Worm (Caenorhabditis elegans): ENCODE results near the gene Y68A4A.10.

The Y68A4A.10 gene

ce11 chrV:17201847-17202246, at the start of gene Y68A4A.10:
Y68A4A.10 (plus strand) TSS chrV:17202147.
- TF ChIP-seq hmg-4 (GFP tag; optimal IDR thresholded peaks at IDR 0.05) (no peak), ceh-36 (tag; optimal IDR thresholded peaks at IDR 0.05) (no peak), ceh-13 (GFP tag; optimal IDR thresholded peaks at IDR 0.05) (no peak), sea-1 (GFP tag; conservative IDR thresholded peaks at IDR 0.05) (no peak), ama-1 (optimal IDR thresholded peaks at IDR 0.05) (no peak), scrt-1 (GFP tag; IDR thresholded peaks at IDR 0.05) (no peak), aly-1 (tag; optimal IDR thresholded peaks at IDR 0.05) (no peak), tra-4 (tag; optimal IDR thresholded peaks at IDR 0.05) (no peak), B0310.2 (tag; optimal IDR thresholded peaks at IDR 0.05) (no peak), flt-1 (GFP tag; IDR thresholded peaks at IDR 0.05) (no peak), tbx-11 (GFP tag; IDR thresholded peaks at IDR 0.05) (no peak), ets-7 (tag; optimal IDR thresholded peaks at IDR 0.05) (no peak), tbx-37 (GFP tag; conservative IDR thresholded peaks at IDR 0.05) (no peak), hmbx-1 (tag; optimal IDR thresholded peaks at IDR 0.05) (no peak), F13C5.2 (tag; optimal IDR thresholded peaks at IDR 0.05) (no peak), pes-1 (GFP tag; IDR thresholded peaks at IDR 0.05) (no peak)

DNA sequence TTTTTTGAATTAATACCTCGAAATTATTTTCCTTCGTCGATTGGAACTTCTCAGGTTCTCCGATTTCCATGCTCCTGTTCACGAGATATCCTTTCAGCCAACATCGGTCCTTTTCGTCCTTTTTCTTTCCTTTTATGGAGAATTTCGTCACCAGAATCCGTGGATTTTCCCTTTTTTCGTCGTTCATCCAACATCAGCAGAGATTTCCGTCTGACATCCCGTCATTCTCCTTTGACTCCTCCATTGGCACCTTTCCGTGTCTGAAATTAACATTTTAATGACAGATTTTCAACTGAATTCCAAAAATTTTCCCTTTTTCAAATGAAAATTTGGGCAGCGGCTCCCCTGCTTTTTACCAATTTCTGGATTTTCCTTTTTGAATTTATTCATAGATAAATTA, 47.0 kb upstream of the Y68A4A.10 start:
- TF ChIP-seq ceh-13 (GFP tag; optimal IDR thresholded peaks at IDR 0.05) (no peak), hnd-1 (tag; optimal IDR thresholded peaks at IDR 0.05) (no peak), flt-1 (GFP tag; IDR thresholded peaks at IDR 0.05) (no peak), tbx-37 (GFP tag; conservative IDR thresholded peaks at IDR 0.05) (no peak), aly-1 (tag; optimal IDR thresholded peaks at IDR 0.05) (no peak), pes-1 (GFP tag; IDR thresholded peaks at IDR 0.05) (no peak), hmbx-1 (tag; optimal IDR thresholded peaks at IDR 0.05) (no peak), ets-7 (tag; optimal IDR thresholded peaks at IDR 0.05) (no peak), tra-4 (tag; optimal IDR thresholded peaks at IDR 0.05) (no peak)

DNA sequence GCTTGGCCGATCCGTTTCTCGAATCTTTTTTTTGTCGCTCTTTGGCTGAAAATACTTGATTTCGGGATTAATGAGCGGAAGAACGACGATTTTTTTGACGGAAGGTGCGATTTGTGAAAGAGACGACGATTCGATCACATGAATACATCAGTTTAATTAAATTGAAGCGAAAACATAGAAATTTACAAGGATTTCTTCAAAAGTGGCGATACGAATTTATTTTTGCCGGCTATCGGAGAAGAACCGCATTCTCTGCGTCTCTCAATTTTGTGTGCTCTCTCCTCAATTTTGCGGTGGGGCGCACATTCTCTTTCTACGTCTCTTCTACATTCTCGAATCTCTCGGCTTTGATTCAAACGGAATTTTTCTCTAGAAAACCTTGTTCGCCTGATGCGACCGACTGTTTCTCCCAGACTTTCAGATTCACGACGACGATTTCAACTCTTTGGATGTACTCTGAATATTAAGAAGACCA, 46.5 kb upstream of the Y68A4A.10 start, which contains the start of gene F40D4.17:
Gene F40D4.17, minus strand, starts transcription at position 51 of the 475 bp plus-strand sequence.
- TF ChIP-seq tbx-11 (GFP tag; IDR thresholded peaks at IDR 0.05) (no peak), sea-1 (GFP tag; conservative IDR thresholded peaks at IDR 0.05) (no peak), ceh-13 (GFP tag; optimal IDR thresholded peaks at IDR 0.05) (no peak), aly-1 (tag; optimal IDR thresholded peaks at IDR 0.05) (no peak), flt-1 (GFP tag; IDR thresholded peaks at IDR 0.05) (no peak), tbx-37 (GFP tag; conservative IDR thresholded peaks at IDR 0.05) (no peak), tra-4 (tag; optimal IDR thresholded peaks at IDR 0.05) (no peak), B0310.2 (tag; optimal IDR thresholded peaks at IDR 0.05) (no peak), hmbx-1 (tag; optimal IDR thresholded peaks at IDR 0.05) (no peak), pes-1 (GFP tag; IDR thresholded peaks at IDR 0.05) (no peak)

DNA sequence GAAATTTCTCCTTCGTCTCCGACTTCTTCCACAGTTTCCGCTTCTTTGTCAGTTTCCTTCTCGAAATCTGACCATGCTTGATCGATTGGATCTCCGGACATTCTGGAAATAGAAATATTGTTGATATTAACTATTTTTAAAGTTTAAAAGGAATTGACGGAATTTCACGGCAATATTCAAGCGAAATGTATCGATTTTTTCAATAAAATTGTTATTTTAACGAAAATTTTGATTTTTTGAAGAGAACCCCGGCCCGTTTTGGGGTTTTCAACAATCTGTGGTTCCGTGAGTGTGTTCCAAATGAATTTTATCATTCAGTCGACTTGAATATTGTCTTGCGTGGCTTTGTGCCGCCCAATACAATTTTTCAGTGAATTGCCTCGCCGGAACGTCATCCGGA, 44.8 kb upstream of the Y68A4A.10 start, which contains the start of gene F40D4.13:
Gene F40D4.13, minus strand, starts transcription at position 101 of the 400 bp plus-strand sequence.
- TF ChIP-seq hmg-4 (GFP tag; optimal IDR thresholded peaks at IDR 0.05) (no peak), ceh-36 (tag; optimal IDR thresholded peaks at IDR 0.05) (no peak), scrt-1 (GFP tag; IDR thresholded peaks at IDR 0.05) (no peak), aly-1 (tag; optimal IDR thresholded peaks at IDR 0.05) (no peak), pes-1 (GFP tag; IDR thresholded peaks at IDR 0.05) (no peak), tbx-11 (GFP tag; IDR thresholded peaks at IDR 0.05) (no peak), sea-1 (GFP tag; conservative IDR thresholded peaks at IDR 0.05) (no peak), hnd-1 (tag; optimal IDR thresholded peaks at IDR 0.05) (no peak), tbx-37 (GFP tag; conservative IDR thresholded peaks at IDR 0.05) (no peak), ceh-13 (GFP tag; optimal IDR thresholded peaks at IDR 0.05) (no peak)

DNA sequence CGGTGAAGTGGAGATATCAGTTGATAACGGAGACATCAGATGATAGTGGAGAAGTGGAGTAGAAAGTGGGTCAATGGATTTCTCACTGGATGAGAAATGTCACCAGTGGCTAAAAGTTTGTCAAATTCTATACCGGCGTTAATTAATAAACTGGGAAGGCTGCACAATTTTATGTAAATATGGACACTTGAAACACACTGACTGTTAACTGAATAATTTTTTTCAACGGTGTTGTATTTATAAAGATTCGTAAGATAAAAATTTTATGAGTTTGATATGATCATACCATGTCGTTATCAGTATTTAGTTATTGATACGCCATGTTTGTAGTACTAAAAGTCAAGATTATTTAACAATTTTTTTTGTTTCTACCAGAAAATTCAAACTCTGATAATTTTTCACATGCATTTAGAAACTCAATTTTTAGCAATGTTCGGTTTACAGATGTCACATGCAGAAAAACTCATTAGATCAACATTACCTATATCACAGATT, 42.5 kb upstream of the Y68A4A.10 start, which contains the start of gene F40D4.12:
Gene F40D4.12, plus strand, starts transcription at position 445 of the 495 bp plus-strand sequence.
- no peak for TF ChIP-seq hmg-4 (GFP tag; optimal IDR thresholded peaks at IDR 0.05)
- no peak for TF ChIP-seq tbx-11 (GFP tag; IDR thresholded peaks at IDR 0.05)
- TF ChIP-seq hmbx-1 (tag; optimal IDR thresholded peaks at IDR 0.05) = no peak
- TF ChIP-seq ceh-13 (GFP tag; optimal IDR thresholded peaks at IDR 0.05) = no peak
- TF ChIP-seq scrt-1 (GFP tag; IDR thresholded peaks at IDR 0.05) = no peak
- TF ChIP-seq tra-4 (tag; optimal IDR thresholded peaks at IDR 0.05) = no peak
- no peak for TF ChIP-seq aly-1 (tag; optimal IDR thresholded peaks at IDR 0.05)
- no peak for TF ChIP-seq pes-1 (GFP tag; IDR thresholded peaks at IDR 0.05)

DNA sequence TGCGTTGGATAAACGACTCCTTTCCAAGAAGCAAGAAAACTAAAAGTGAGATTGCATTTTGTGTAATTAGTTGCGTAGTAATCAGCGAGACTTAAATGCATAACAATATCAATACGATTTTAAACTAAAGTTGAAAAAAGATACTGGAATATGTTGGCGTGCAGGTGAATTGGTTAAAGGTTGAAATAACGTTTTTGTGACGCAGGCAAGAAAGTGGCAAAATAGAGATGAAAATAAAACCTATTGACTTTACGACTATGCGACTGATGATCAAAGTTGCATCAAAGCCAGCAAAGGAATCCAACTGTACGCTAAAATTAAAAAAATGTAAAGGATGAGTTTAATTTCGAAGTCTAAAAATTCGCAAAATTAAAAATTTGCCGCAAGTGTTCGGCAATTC, 36.5 kb upstream of the Y68A4A.10 start, which contains the start of gene srh-102:
Gene srh-102, minus strand, starts transcription at position 101 of the 400 bp plus-strand sequence.
- TF ChIP-seq ama-1 (optimal IDR thresholded peaks at IDR 0.05) (no peak), hmg-4 (GFP tag; optimal IDR thresholded peaks at IDR 0.05) (no peak), scrt-1 (GFP tag; IDR thresholded peaks at IDR 0.05) (no peak), ceh-36 (tag; optimal IDR thresholded peaks at IDR 0.05) (no peak), sea-1 (GFP tag; conservative IDR thresholded peaks at IDR 0.05) (no peak), flt-1 (GFP tag; IDR thresholded peaks at IDR 0.05) (no peak), tra-4 (tag; optimal IDR thresholded peaks at IDR 0.05) (no peak), aly-1 (tag; optimal IDR thresholded peaks at IDR 0.05) (no peak), ceh-13 (GFP tag; optimal IDR thresholded peaks at IDR 0.05) (no peak), tbx-37 (GFP tag; conservative IDR thresholded peaks at IDR 0.05) (no peak), tbx-11 (GFP tag; IDR thresholded peaks at IDR 0.05) (no peak), ets-7 (tag; optimal IDR thresholded peaks at IDR 0.05) (no peak), hnd-1 (tag; optimal IDR thresholded peaks at IDR 0.05) (no peak), B0310.2 (tag; optimal IDR thresholded peaks at IDR 0.05) (no peak), F13C5.2 (tag; optimal IDR thresholded peaks at IDR 0.05) (no peak)

DNA sequence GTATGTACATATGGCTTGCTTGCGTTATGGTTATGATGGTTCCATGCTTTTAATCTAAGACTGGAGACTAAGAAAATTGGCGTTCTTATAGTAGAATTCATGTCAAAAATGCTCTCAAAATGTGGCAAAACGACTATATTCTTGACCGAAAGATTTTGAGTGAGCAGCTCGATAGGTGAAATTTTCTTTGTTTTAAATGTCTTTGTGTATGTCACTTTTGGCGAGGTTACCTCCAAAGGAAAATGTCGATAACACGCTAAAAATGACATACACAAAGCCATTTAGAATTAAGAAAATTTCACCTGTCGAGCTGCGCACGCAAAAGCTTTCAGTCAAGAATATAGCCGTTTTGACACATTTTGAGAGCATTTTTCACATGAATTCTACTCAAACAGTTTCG, 34.5 kb upstream of the Y68A4A.10 start, which contains the start of gene srz-66:
Gene srz-66, minus strand, starts transcription at position 101 of the 400 bp plus-strand sequence.
- TF ChIP-seq hmbx-1 (tag; optimal IDR thresholded peaks at IDR 0.05) (no peak), ceh-13 (GFP tag; optimal IDR thresholded peaks at IDR 0.05) (no peak), sea-1 (GFP tag; conservative IDR thresholded peaks at IDR 0.05) (no peak), aly-1 (tag; optimal IDR thresholded peaks at IDR 0.05) (no peak), hmg-4 (GFP tag; optimal IDR thresholded peaks at IDR 0.05) (no peak), flt-1 (GFP tag; IDR thresholded peaks at IDR 0.05) (no peak), B0310.2 (tag; optimal IDR thresholded peaks at IDR 0.05) (no peak), F13C5.2 (tag; optimal IDR thresholded peaks at IDR 0.05) (no peak), tra-4 (tag; optimal IDR thresholded peaks at IDR 0.05) (no peak), ets-7 (tag; optimal IDR thresholded peaks at IDR 0.05) (no peak)

Data from whole organism, early embryonic.